Worm (Caenorhabditis elegans): ENCODE data around the gene F53F4.15.

DNA sequence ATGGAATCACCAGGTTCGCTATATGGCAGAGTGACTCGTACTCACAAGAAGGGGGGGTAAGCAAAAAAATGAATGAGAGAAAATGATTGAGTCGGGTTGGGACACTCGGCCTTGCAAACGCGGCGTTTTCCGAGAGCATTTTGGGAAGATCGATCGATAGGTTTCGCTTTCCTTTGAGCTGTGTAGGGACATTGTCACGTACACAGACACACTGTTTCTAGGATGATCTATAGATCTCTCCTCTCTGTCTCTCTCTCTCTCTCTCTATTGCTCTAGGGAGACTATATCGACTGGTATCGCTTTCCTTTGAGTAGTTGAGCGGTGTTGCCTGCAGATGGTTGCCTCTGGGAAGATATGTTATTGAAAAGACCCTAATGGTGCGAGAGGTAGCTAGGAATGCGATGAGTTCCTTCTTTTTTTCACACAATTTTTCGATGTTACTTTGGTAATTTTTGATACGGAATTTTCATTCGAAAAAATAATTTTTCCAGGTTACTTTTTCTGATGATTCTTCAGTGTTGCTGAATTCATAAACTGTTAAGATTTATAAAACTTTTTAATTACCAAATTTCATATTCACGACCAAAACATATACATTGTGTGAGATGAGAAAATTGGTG is 29.1 kb downstream of the F53F4.15 start, which contains the start of gene H37A05.4:
- TF ChIP-seq unc-62 (GFP tag; optimal IDR thresholded peaks at IDR 0.05 in 1 of 2) (peak in 1 of 2 experiments; percentile 56), unc-62 (tag; optimal IDR thresholded peaks at IDR 0.05) (no peak), pqm-1 (tag; optimal IDR thresholded peaks at IDR 0.05) (no peak), unc-39 (tag; optimal IDR thresholded peaks at IDR 0.05) (no peak), pha-4 (GFP tag; IDR thresholded peaks at IDR 0.05) (peak; percentile 51; the same call in 1 of the 2 replicates), pha-4 (tag; optimal IDR thresholded peaks at IDR 0.05) (no peak), lsy-2 (tag; optimal IDR thresholded peaks at IDR 0.05) (no peak), daf-16 (GFP tag; optimal IDR thresholded peaks at IDR 0.05) (no peak), daf-16 (tag; optimal IDR thresholded peaks at IDR 0.05) (no peak), ztf-11 (tag; optimal IDR thresholded peaks at IDR 0.05) (no peak), hmg-1.1 (GFP tag; IDR thresholded peaks at IDR 0.05) (peak; percentile 47; the same call in 1 of the 2 replicates), lin-15B (tag; optimal IDR thresholded peaks at IDR 0.05) (no peak), egl-27 (tag; optimal IDR thresholded peaks at IDR 0.05) (no peak), F10B5.3 (tag; optimal IDR thresholded peaks at IDR 0.05) (no peak)
